Fruit fly (Drosophila melanogaster): Measurements from ENCODE around the gene CG5177.

The CG5177 gene

DNA sequence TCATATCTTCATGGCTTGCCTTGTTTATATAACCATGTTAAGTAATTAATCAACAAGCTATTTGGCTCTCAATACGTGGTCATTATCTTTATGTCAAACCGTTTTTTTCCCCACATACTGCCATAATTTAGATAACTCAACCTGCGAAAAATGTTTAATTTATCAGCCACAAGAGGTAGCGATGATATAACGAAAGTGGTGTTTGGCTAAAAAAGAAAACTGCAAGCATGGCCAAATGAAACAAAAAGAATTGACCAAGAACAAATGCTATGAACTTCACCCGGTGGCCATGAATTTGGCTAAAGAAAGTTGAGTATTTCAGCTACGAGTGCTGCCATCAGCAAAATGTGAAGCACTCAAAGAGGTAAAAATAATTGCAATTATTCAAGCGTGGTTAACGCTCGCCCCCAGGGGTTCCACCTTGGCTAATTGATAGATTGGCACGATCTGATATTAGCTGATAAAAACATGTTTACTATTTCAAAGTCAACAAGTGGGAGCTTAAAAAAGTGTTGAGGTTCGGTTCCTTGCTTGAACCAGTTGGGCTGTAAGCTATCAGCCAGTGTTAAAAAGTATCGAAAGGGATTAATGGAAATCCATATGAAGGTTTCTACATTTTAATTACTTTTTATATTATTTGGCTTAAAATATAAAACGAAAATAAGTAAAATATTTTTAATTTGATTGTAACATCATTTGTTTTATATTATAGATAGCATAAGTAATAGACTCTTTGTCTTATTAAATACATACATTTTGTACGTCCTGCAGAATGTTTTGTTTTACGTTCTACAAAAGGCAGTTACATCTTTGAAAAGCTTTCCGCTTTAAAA is 31.7 kb downstream of the CG5177 start (continued):
- TF ChIP-seq Hr39 (optimal IDR thresholded peaks at IDR 0.05): no peak
- TF ChIP-seq Bdp1 (GFP tag; optimal IDR thresholded peaks at IDR 0.05): peak; percentile 51
- TF ChIP-seq cg (GFP tag; optimal IDR thresholded peaks at IDR 0.05): no peak
- no peak for TF ChIP-seq fd96Cb (tag; optimal IDR thresholded peaks at IDR 0.05)
- TF ChIP-seq vnd (GFP tag; IDR thresholded peaks at IDR 0.05; ENCODE audit: partially characterized antibody): no peak
- peak; percentile 64 for TF ChIP-seq repo (GFP tag; optimal IDR thresholded peaks at IDR 0.05)
- TF ChIP-seq H15 (GFP tag; IDR thresholded peaks at IDR 0.05): peak; percentile 46; the same call in 1 of the 3 replicates
- no peak for TF ChIP-seq CG4404 (GFP tag; IDR thresholded peaks at IDR 0.05)
- peak; percentile 80 for TF ChIP-seq ftz-f1 (GFP tag; optimal IDR thresholded peaks at IDR 0.05)
- peak; percentile 48; the same call in 1 of the 2 replicates for TF ChIP-seq CG31224 (GFP tag; IDR thresholded peaks at IDR 0.05)
- TF ChIP-seq CG17568 (GFP tag; optimal IDR thresholded peaks at IDR 0.05): peak; percentile 79
- peak; percentile 71 for TF ChIP-seq CG9817 (tag; optimal IDR thresholded peaks at IDR 0.05)
- TF ChIP-seq CG1647 (GFP tag; optimal IDR thresholded peaks at IDR 0.05): peak; percentile 83
- peak; percentile 70 for TF ChIP-seq tup (GFP tag; optimal IDR thresholded peaks at IDR 0.05)
- TF ChIP-seq CG8924 (tag; optimal IDR thresholded peaks at IDR 0.05): peak; percentile 23
- TF ChIP-seq CG7963 (GFP tag; IDR thresholded peaks at IDR 0.05; ENCODE audit: partially characterized antibody): no peak
- peak; percentile 70; the same call in 2 of the 3 replicates for TF ChIP-seq CG11695 (GFP tag; IDR thresholded peaks at IDR 0.05)
- no peak; the same call in 1 of the 2 replicates for TF ChIP-seq peb (GFP tag; IDR thresholded peaks at IDR 0.05)
- no peak for TF ChIP-seq zen (tag; optimal IDR thresholded peaks at IDR 0.05)
- no peak; the same call in 1 of the 2 replicates for TF ChIP-seq CG14667 (GFP tag; IDR thresholded peaks at IDR 0.05)
- no peak for TF ChIP-seq D (optimal IDR thresholded peaks at IDR 0.05)
- TF ChIP-seq D (GFP tag; optimal IDR thresholded peaks at IDR 0.05): no peak
- TF ChIP-seq CG4730 (GFP tag; IDR thresholded peaks at IDR 0.05): peak; percentile 61
- TF ChIP-seq danr (GFP tag; IDR thresholded peaks at IDR 0.05): peak; percentile 69; the same call in 1 of the 2 replicates
- peak; percentile 48 for TF ChIP-seq btn (GFP tag; optimal IDR thresholded peaks at IDR 0.05)
- peak; percentile 77 for TF ChIP-seq CG6813 (GFP tag; optimal IDR thresholded peaks at IDR 0.05)
- TF ChIP-seq MTF-1 (GFP tag; optimal IDR thresholded peaks at IDR 0.05; ENCODE audit: borderline replicate concordance): peak; percentile 86
- TF ChIP-seq fd64A (GFP tag; optimal IDR thresholded peaks at IDR 0.05): peak; percentile 65
- TF ChIP-seq MBD-R2 (GFP tag; IDR thresholded peaks at IDR 0.05): peak; percentile 60; the same call in 1 of the 2 replicates
- TF ChIP-seq sc (optimal IDR thresholded peaks at IDR 0.05): no peak
- peak; percentile 38 for TF ChIP-seq sc (GFP tag; optimal IDR thresholded peaks at IDR 0.05)
- TF ChIP-seq CG10979 (tag; optimal IDR thresholded peaks at IDR 0.05): no peak
- TF ChIP-seq GATAe (GFP tag; conservative IDR thresholded peaks at IDR 0.05): no peak; the same call in 1 of the 2 replicates
- peak; percentile 81 for TF ChIP-seq CG1024 (GFP tag; IDR thresholded peaks at IDR 0.05)
- TF ChIP-seq CTCF (GFP tag; optimal IDR thresholded peaks at IDR 0.05): peak; percentile 76
- peak; percentile 77 for TF ChIP-seq CG14441 (GFP tag; IDR thresholded peaks at IDR 0.05)
- TF ChIP-seq her (GFP tag; optimal IDR thresholded peaks at IDR 0.05): peak; percentile 78
- TF ChIP-seq Max (GFP tag; optimal IDR thresholded peaks at IDR 0.05): peak; percentile 32
- peak; percentile 58 for TF ChIP-seq CG14965 (GFP tag; optimal IDR thresholded peaks at IDR 0.05; ENCODE audit: borderline replicate concordance)
- peak; percentile 53 for TF ChIP-seq Jarid2 (GFP tag; optimal IDR thresholded peaks at IDR 0.05)
- TF ChIP-seq sim (GFP tag; IDR thresholded peaks at IDR 0.05): no peak
- peak; percentile 82 for TF ChIP-seq fd3F (GFP tag; optimal IDR thresholded peaks at IDR 0.05)
- no peak for TF ChIP-seq fd102C (GFP tag; optimal IDR thresholded peaks at IDR 0.05)
- TF ChIP-seq luna (GFP tag; optimal IDR thresholded peaks at IDR 0.05): peak; percentile 34
- no peak for TF ChIP-seq hbn (GFP tag; IDR thresholded peaks at IDR 0.05; ENCODE audit: partially characterized antibody)
- peak; percentile 47 for TF ChIP-seq pfk (GFP tag; optimal IDR thresholded peaks at IDR 0.05)
- peak; percentile 37; the same call in 1 of the 2 replicates for TF ChIP-seq CG32767 (GFP tag; IDR thresholded peaks at IDR 0.05)
- peak; percentile 67 for TF ChIP-seq CG2875 (GFP tag; optimal IDR thresholded peaks at IDR 0.05)
- TF ChIP-seq E2f1 (GFP tag; IDR thresholded peaks at IDR 0.05): peak; percentile 53
- TF ChIP-seq CG2202 (tag; optimal IDR thresholded peaks at IDR 0.05): no peak

All from whole organism, embryonic.